Fruit fly (Drosophila melanogaster): ENCODE measurements around the gene CG4842.

CG4842 gene

DNA sequence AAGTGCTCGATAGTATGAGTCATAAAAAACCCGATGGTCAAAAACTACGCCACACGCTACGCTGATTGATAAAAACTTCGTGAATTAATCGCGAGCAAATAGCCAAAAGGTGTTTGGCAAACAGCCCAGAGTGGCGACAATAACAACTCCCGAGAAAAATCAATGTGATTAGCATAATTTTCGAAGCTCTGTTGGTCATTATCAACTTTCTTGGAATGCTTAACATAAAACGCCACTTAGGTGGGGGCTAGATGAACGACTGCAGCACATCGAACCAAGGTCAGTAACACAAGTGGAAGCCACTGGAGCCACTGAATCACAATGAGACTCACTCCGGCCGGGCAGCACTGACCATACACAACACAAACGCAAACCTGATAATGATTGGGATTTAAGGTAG is 30.4 kb upstream of the CG4842 start:
- TF ChIP-seq pan (optimal IDR thresholded peaks at IDR 0.05) (no peak), EcR (GFP tag; optimal IDR thresholded peaks at IDR 0.05) (no peak), psq (optimal IDR thresholded peaks at IDR 0.05) (no peak), Dll (optimal IDR thresholded peaks at IDR 0.05) (no peak), usp (GFP tag; optimal IDR thresholded peaks at IDR 0.05) (no peak), CG8478 (optimal IDR thresholded peaks at IDR 0.05) (no peak)

DNA sequence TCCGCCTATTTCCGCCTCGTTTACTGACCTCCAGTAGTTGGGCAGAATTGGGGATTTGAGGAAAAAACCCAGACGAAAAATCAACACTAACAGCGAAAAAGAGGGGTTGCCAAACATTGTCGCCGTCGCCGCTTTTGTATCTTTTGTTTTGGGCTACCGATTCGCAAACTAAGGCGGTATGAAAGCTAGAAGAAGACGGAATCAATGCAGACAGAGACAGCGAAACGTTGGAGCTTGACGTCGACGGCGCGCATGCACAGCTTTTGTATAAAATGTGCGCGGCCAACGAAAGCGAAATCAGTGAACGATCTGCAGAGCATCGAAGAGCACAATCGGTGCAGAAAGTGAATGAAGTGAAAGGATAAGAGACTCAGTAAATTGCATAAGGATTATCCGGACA is 29.5 kb upstream of the CG4842 start, which contains the start of gene CG4998:
CG4998 (plus strand) TSS at position 301 of the 400 bp plus-strand sequence.
- TF ChIP-seq pan (optimal IDR thresholded peaks at IDR 0.05) (no peak), EcR (GFP tag; optimal IDR thresholded peaks at IDR 0.05) (no peak), CG8478 (optimal IDR thresholded peaks at IDR 0.05) (no peak), Dll (optimal IDR thresholded peaks at IDR 0.05) (no peak), usp (GFP tag; optimal IDR thresholded peaks at IDR 0.05) (no peak), psq (optimal IDR thresholded peaks at IDR 0.05) (no peak)

DNA sequence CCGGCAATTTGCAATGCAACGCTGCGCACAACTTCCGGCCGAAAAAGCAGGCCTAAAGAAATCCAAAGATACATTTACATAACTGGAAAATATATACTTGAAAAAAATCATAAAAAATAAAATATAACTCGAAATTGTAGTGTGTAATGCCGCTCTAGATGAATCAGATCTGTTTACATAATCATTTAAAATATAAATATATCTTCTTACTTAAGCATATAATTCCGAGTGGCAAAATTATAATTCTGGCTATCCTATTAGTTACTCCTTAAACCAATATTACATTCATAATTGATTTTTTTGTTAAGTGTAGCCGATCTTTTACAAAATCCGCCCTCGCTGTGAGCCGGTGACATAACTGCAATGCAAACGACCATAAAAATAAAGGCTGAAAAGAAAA is 28.7 kb upstream of the CG4842 start:
- TF ChIP-seq psq (optimal IDR thresholded peaks at IDR 0.05) (no peak), CG8478 (optimal IDR thresholded peaks at IDR 0.05) (no peak), Dll (optimal IDR thresholded peaks at IDR 0.05) (no peak), EcR (GFP tag; optimal IDR thresholded peaks at IDR 0.05) (no peak), pan (optimal IDR thresholded peaks at IDR 0.05) (no peak), usp (GFP tag; optimal IDR thresholded peaks at IDR 0.05) (no peak)

- TF ChIP-seq Dll (optimal IDR thresholded peaks at IDR 0.05) (no peak), CG8478 (optimal IDR thresholded peaks at IDR 0.05) (no peak), psq (optimal IDR thresholded peaks at IDR 0.05) (no peak), usp (GFP tag; optimal IDR thresholded peaks at IDR 0.05) (no peak), EcR (GFP tag; optimal IDR thresholded peaks at IDR 0.05) (no peak), pan (optimal IDR thresholded peaks at IDR 0.05) (no peak)
These were observed 28.3 kb upstream of the CG4842 start for dm6 chr3L:16339873-16340272.

DNA sequence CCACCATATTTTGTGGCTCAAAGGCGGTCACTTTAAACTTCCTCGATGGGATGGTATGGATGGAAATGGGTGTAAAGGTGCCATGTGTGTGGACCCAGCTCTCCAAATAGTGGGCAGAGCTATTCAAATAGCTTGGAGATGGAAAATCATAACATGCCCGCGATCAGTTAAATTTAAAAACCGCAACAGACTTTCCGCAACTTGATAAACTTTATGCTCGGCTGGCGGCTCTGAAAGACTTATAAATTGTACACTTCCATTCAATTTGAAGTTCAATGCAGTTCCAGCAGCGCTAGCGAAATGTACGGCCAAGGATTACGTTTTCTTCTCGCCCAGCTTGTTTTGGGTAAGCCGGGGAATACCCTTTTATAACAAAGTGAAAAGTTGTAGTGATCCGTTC is 22.2 kb upstream of the CG4842 start, which contains the start of gene CG33257:
CG33257 (plus strand) TSS at position 301 of the 400 bp plus-strand sequence.
- TF ChIP-seq usp (GFP tag; optimal IDR thresholded peaks at IDR 0.05) (no peak), Dll (optimal IDR thresholded peaks at IDR 0.05) (no peak), CG8478 (optimal IDR thresholded peaks at IDR 0.05) (no peak), EcR (GFP tag; optimal IDR thresholded peaks at IDR 0.05) (no peak), psq (optimal IDR thresholded peaks at IDR 0.05) (no peak), pan (optimal IDR thresholded peaks at IDR 0.05) (no peak)

DNA sequence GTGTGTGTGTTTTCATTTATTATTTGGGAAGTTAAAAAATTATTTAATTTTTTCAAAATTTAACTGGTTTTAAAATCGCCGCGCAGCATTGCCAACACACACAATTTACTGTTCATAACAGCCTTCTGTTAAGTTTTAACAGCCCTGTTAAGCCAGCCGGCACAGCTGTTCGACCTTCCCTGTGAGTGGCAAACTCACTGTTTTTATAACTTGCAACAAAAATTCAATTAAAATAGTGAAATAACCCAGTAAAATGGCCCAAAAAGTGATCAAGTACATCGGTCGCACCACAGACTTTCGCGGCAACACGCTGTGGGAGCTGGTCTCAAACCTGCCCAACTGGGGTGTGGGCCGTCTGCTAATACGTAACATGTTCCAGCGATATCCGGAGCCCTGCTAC is 20.3 kb upstream of the CG4842 start, which contains the start of gene mRpS34:
mRpS34 (plus strand) TSS at position 161 of the 400 bp plus-strand sequence.
- TF ChIP-seq pan (optimal IDR thresholded peaks at IDR 0.05) (no peak), usp (GFP tag; optimal IDR thresholded peaks at IDR 0.05) (no peak), Dll (optimal IDR thresholded peaks at IDR 0.05) (no peak), CG8478 (optimal IDR thresholded peaks at IDR 0.05) (no peak), EcR (GFP tag; optimal IDR thresholded peaks at IDR 0.05) (no peak), psq (optimal IDR thresholded peaks at IDR 0.05) (no peak)

dm6 chr3L:16349686-16350085 is 18.5 kb upstream of the CG4842 start:
- TF ChIP-seq Dll (optimal IDR thresholded peaks at IDR 0.05) (no peak), usp (GFP tag; optimal IDR thresholded peaks at IDR 0.05) (no peak), pan (optimal IDR thresholded peaks at IDR 0.05) (no peak), CG8478 (optimal IDR thresholded peaks at IDR 0.05) (no peak), EcR (GFP tag; optimal IDR thresholded peaks at IDR 0.05) (no peak)

- TF ChIP-seq EcR (GFP tag; optimal IDR thresholded peaks at IDR 0.05) = no peak
- TF ChIP-seq pan (optimal IDR thresholded peaks at IDR 0.05) = no peak
- TF ChIP-seq Dll (optimal IDR thresholded peaks at IDR 0.05) = no peak
- no peak for TF ChIP-seq usp (GFP tag; optimal IDR thresholded peaks at IDR 0.05)
- TF ChIP-seq CG8478 (optimal IDR thresholded peaks at IDR 0.05) = no peak
- TF ChIP-seq psq (optimal IDR thresholded peaks at IDR 0.05) = no peak
These were observed 16.3 kb upstream of the CG4842 start, which contains the start of the genes Golgin104 and Tcs3 for dm6 chr3L:16351770-16352429. TSS of gene Golgin104 (minus strand) at chr3L:16351951. TSS of gene Tcs3 (plus strand) at chr3L:16351991.

dm6 chr3L:16354197-16354596 is 14.0 kb upstream of the CG4842 start, which contains the start of gene Pdh:
TSS of gene Pdh (minus strand) at chr3L:16354297.
- no peak for TF ChIP-seq usp (GFP tag; optimal IDR thresholded peaks at IDR 0.05)
- no peak for TF ChIP-seq CG8478 (optimal IDR thresholded peaks at IDR 0.05)
- no peak for TF ChIP-seq psq (optimal IDR thresholded peaks at IDR 0.05)
- no peak for TF ChIP-seq pan (optimal IDR thresholded peaks at IDR 0.05)
- no peak for TF ChIP-seq Dll (optimal IDR thresholded peaks at IDR 0.05)

DNA sequence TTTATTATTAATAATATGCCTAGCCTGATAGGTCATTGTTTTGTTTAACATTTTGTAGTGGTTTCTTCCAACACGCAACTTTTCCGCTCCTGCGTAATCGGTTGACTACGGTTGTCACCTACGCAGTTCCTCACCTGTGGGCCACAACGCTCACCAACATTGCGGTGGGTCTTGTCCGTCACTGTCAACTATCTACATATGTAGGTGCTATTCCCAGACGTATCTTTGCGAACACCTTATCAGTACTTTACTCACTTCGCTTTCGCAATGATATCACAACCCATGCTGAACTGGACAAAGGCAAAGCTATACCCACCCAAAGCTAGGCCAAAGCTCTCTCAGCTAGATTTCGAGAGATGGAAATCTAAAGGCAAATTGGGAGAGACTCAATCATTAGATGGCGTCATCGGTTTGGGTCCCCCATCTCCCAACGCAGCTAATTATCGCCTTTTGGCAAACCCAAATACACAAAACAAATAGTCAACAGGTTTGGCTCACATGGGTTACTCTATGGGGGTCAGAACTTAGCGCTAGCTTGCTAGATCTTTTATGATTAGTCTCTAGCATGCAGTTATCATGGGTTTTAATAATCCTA is 11.9 kb upstream of the CG4842 start:
- no peak for TF ChIP-seq usp (GFP tag; optimal IDR thresholded peaks at IDR 0.05)
- TF ChIP-seq pan (optimal IDR thresholded peaks at IDR 0.05) = no peak
- no peak for TF ChIP-seq EcR (GFP tag; optimal IDR thresholded peaks at IDR 0.05)

dm6 chr3L:16357187-16357728 is 10.9 kb upstream of the CG4842 start:
- TF ChIP-seq psq (optimal IDR thresholded peaks at IDR 0.05) (no peak), Dll (optimal IDR thresholded peaks at IDR 0.05) (no peak), EcR (GFP tag; optimal IDR thresholded peaks at IDR 0.05) (peak in 1 of 2 experiments; percentile 64), usp (GFP tag; optimal IDR thresholded peaks at IDR 0.05) (no peak), CG8478 (optimal IDR thresholded peaks at IDR 0.05) (no peak), pan (optimal IDR thresholded peaks at IDR 0.05) (no peak)

- TF ChIP-seq psq (optimal IDR thresholded peaks at IDR 0.05) = no peak
- no peak for TF ChIP-seq usp (GFP tag; optimal IDR thresholded peaks at IDR 0.05)
- TF ChIP-seq pan (optimal IDR thresholded peaks at IDR 0.05) = no peak
- no peak for TF ChIP-seq CG8478 (optimal IDR thresholded peaks at IDR 0.05)
- TF ChIP-seq Dll (optimal IDR thresholded peaks at IDR 0.05) = no peak
- TF ChIP-seq EcR (GFP tag; optimal IDR thresholded peaks at IDR 0.05) = no peak
These were observed 10.3 kb upstream of the CG4842 start for dm6 chr3L:16357860-16358259.
